Worm (Caenorhabditis elegans): ENCODE data around the gene T02H6.6.

ce11 chrII:701025-701370, 17.4 kb downstream of the T02H6.6 start, which contains the start of gene T02H6.11:
- TF ChIP-seq ref-1 (GFP tag; conservative IDR thresholded peaks at IDR 0.05) (no peak), klf-2 (GFP tag; conservative IDR thresholded peaks at IDR 0.05) (no peak), cog-1 (tag; optimal IDR thresholded peaks at IDR 0.05) (no peak), tab-1 (GFP tag; IDR thresholded peaks at IDR 0.05) (no peak), ztf-29 (GFP tag; IDR thresholded peaks at IDR 0.05) (no peak)
